Worm (Caenorhabditis elegans) whole organism, midembryonic: Measurements from ENCODE around the gene xbx-1.

Experiments used
- T22C8.4 ChIP-seq: fragments of 200-800 bp; sonication (Bioruptor generic); IDR thresholded peaks from 2 replicates; pipeline ENCODE4 v1.3.6; 2022; ENCODE audit warnings: missing genetic modification characterization, missing compliant biosample characterization
- klf-2 ChIP-seq: fragments of 200-800 bp; sonication (Bioruptor generic); conservative IDR thresholded peaks from 2 replicates; pipeline ENCODE4 v1.3.6; 2022; ENCODE audit warnings: missing genetic modification reagents, missing genetic modification characterization, missing compliant biosample characterization
- med-1 ChIP-seq: sonication (generic microtip); optimal IDR thresholded peaks from 2 replicates; lab custom pipeline; 2017; ENCODE audit warnings: missing genetic modification characterization, mild to moderate bottlenecking, missing compliant biosample characterization, antibody characterized with exemption, missing genetic modification reagents; ENCODE audit not compliant: insufficient read depth
- ref-1 ChIP-seq: fragments of 200-800 bp; sonication (Bioruptor generic); conservative IDR thresholded peaks from 2 replicates; pipeline ENCODE4 v1.3.6; 2022; ENCODE audit warnings: missing genetic modification reagents, missing genetic modification characterization, missing compliant biosample characterization
- tab-1 ChIP-seq: fragments of 200-800 bp; sonication (Bioruptor generic); IDR thresholded peaks from 2 replicates; pipeline ENCODE4 v1.3.6; 2022; ENCODE audit warnings: missing genetic modification characterization, missing compliant biosample characterization

- TF ChIP-seq med-1 (GFP tag; lab: Kevin White, UChicago) (no peak), ref-1 (GFP tag; lab: Robert Waterston, UW) (no peak), tab-1 (GFP tag; lab: Robert Waterston, UW) (no peak), klf-2 (GFP tag; lab: Robert Waterston, UW) (no peak), T22C8.4 (GFP tag; lab: Robert Waterston, UW) (no peak)
Observed at ce11 chrV:14943774-14944173, 36.3 kb upstream of the xbx-1 start.
